Worm (Caenorhabditis elegans) whole organism, L1 larva: ENCODE data around the gene dnj-3.

Experiments used
- ama-1 ChIP-seq: fragments of 150-350 bp; optimal IDR thresholded peaks from 2 replicates; lab custom pipeline; 2014
- ces-1 ChIP-seq: fragments of 150-350 bp; optimal IDR thresholded peaks from 2 replicates; lab custom pipeline; 2014; ENCODE audit warnings: missing biosample characterization, missing genetic modification reagents, missing genetic modification characterization
- fkh-4 ChIP-seq: sonication (generic microtip); optimal IDR thresholded peaks from 2 replicates; lab custom pipeline; 2016; ENCODE audit warnings: missing compliant biosample characterization, missing genetic modification characterization, borderline replicate concordance
- lin-15B ChIP-seq: fragments of 150-350 bp; sonication (generic microtip); optimal IDR thresholded peaks from 3 replicates; lab custom pipeline; 2014; ENCODE audit warnings: missing biosample characterization, missing genetic modification characterization
- lsy-2 ChIP-seq, 2 experiments: fragments of 150-350 bp; optimal IDR thresholded peaks; 2 replicates each; lab custom pipeline; 2014; ENCODE audit warnings: missing biosample characterization in 2 of 2, missing genetic modification characterization in 2 of 2
- nhr-12 ChIP-seq: sonication (generic microtip); optimal IDR thresholded peaks from 2 replicates; lab custom pipeline; 2017; ENCODE audit warnings: missing biosample characterization, missing genetic modification characterization
- unc-130 ChIP-seq: fragments of 150-350 bp; optimal IDR thresholded peaks from 2 replicates; lab custom pipeline; 2017; ENCODE audit warnings: missing biosample characterization, missing genetic modification characterization, inconsistent platforms

ce11 chrV:15051720-15052119 is 16.8 kb upstream of the dnj-3 start:
- TF ChIP-seq unc-130 (tag; lab: Kevin White, UChicago) (no peak), lsy-2 (tag; optimal IDR thresholded peaks at IDR 0.05; lab: Kevin White, UChicago) (no peak), nhr-12 (tag; lab: Kevin White, UChicago) (no peak), ama-1 (lab: Kevin White, UChicago) (no peak), ces-1 (no peak), fkh-4 (no peak), lin-15B (tag; lab: Kevin White, UChicago) (no peak)
